Fruit fly (Drosophila melanogaster) whole organism, embryonic: Measurements from ENCODE around the gene fusl.
A peak's percentile ranks its signal among the peaks of the same experiment; 100 is the strongest.

ENCODE experiments used
- Bgb ChIP-seq: fragments of 200-800 bp; sonication (Bioruptor generic); IDR thresholded peaks from 2 replicates; pipeline ENCODE4 v1.3.6; 2022; ENCODE audit warnings: missing biosample characterization, missing genetic modification characterization; ENCODE audit not compliant: partially characterized antibody
- CG10565 ChIP-seq: fragments of 200-800 bp; sonication (Bioruptor generic); optimal IDR thresholded peaks from 3 replicates; lab custom pipeline; 2016; ENCODE audit warnings: missing biosample characterization, mild to moderate bottlenecking, missing genetic modification characterization
- CG11504 ChIP-seq: fragments of 200-800 bp; sonication (Bioruptor generic); optimal IDR thresholded peaks from 3 replicates; lab custom pipeline; 2019; ENCODE audit warnings: missing biosample characterization, mild to moderate bottlenecking, missing genetic modification characterization, moderate library complexity
- CG13123 ChIP-seq: fragments of 200-800 bp; sonication (Bioruptor generic); optimal IDR thresholded peaks from 2 replicates; lab custom pipeline; 2016; ENCODE audit warnings: missing biosample characterization, missing genetic modification characterization
- CG15073 ChIP-seq: fragments of 200-800 bp; sonication (Bioruptor generic); optimal IDR thresholded peaks from 2 replicates; lab custom pipeline; 2016; ENCODE audit warnings: missing biosample characterization, missing genetic modification characterization
- CG15696 ChIP-seq: fragments of 200-800 bp; sonication (Bioruptor generic); optimal IDR thresholded peaks from 2 replicates; lab custom pipeline; 2019; ENCODE audit warnings: missing biosample characterization, mild to moderate bottlenecking, missing genetic modification characterization, moderate library complexity
- CG1647 ChIP-seq: fragments of 200-800 bp; sonication (Bioruptor generic); optimal IDR thresholded peaks from 3 replicates; lab custom pipeline; 2016; ENCODE audit warnings: missing biosample characterization, missing genetic modification characterization
- CG16813 ChIP-seq: fragments of 200-800 bp; sonication (Bioruptor generic); IDR thresholded peaks from 3 replicates; pipeline ENCODE4 v1.3.6; 2022; ENCODE audit warnings: missing biosample characterization, missing genetic modification characterization; ENCODE audit not compliant: partially characterized antibody
- CG17359 ChIP-seq: fragments of 200-800 bp; sonication (Bioruptor generic); optimal IDR thresholded peaks from 3 replicates; lab custom pipeline; 2018; ENCODE audit warnings: missing biosample characterization, mild to moderate bottlenecking, missing genetic modification characterization, moderate library complexity
- CG2120 ChIP-seq: fragments of 200-800 bp; sonication (Bioruptor generic); optimal IDR thresholded peaks from 3 replicates; lab custom pipeline; 2016; ENCODE audit warnings: missing biosample characterization, missing genetic modification characterization
- CG2129 ChIP-seq: fragments of 200-800 bp; sonication (Bioruptor generic); IDR thresholded peaks from 2 replicates; pipeline ENCODE4 v1.3.6; 2022; ENCODE audit warnings: missing biosample characterization, missing genetic modification characterization; ENCODE audit not compliant: partially characterized antibody
- CG30431 ChIP-seq: fragments of 200-800 bp; sonication (Bioruptor generic); optimal IDR thresholded peaks from 2 replicates; lab custom pipeline; 2017; ENCODE audit warnings: missing biosample characterization, missing genetic modification characterization
- CG31224 ChIP-seq: fragments of 200-800 bp; sonication (Bioruptor generic); IDR thresholded peaks from 2 replicates; pipeline ENCODE4 v1.3.6; 2022; ENCODE audit warnings: missing biosample characterization, missing genetic modification characterization
- CG31388 ChIP-seq: fragments of 200-800 bp; sonication (Bioruptor generic); optimal IDR thresholded peaks from 2 replicates; lab custom pipeline; 2016; ENCODE audit warnings: missing biosample characterization, missing genetic modification characterization
- CG32772 ChIP-seq: fragments of 200-800 bp; sonication (Bioruptor generic); IDR thresholded peaks from 2 replicates; pipeline ENCODE4 v1.3.6; 2022; ENCODE audit warnings: missing biosample characterization, missing genetic modification characterization
- CG3407 ChIP-seq: fragments of 200-800 bp; sonication (Bioruptor generic); optimal IDR thresholded peaks from 2 replicates; lab custom pipeline; 2018; ENCODE audit warnings: missing biosample characterization, mild to moderate bottlenecking, missing genetic modification characterization
- CG3838 ChIP-seq: fragments of 200-800 bp; sonication (Bioruptor generic); optimal IDR thresholded peaks from 3 replicates; lab custom pipeline; 2016; ENCODE audit warnings: missing biosample characterization, missing genetic modification characterization
- CG4617 ChIP-seq: fragments of 200-800 bp; sonication (Bioruptor generic); optimal IDR thresholded peaks from 3 replicates; lab custom pipeline; 2016; ENCODE audit warnings: missing biosample characterization, missing genetic modification characterization, borderline replicate concordance
- CG5180 ChIP-seq: fragments of 200-800 bp; sonication (Bioruptor generic); optimal IDR thresholded peaks from 3 replicates; lab custom pipeline; 2017; ENCODE audit warnings: missing biosample characterization, missing genetic modification characterization, mild to moderate bottlenecking, moderate library complexity, missing genetic modification reagents
- CG5953 ChIP-seq: fragments of 200-800 bp; sonication (Bioruptor generic); IDR thresholded peaks from 2 replicates; pipeline ENCODE4 v1.3.6; 2022; ENCODE audit warnings: missing biosample characterization, missing genetic modification characterization
- CG7786 ChIP-seq: fragments of 200-800 bp; sonication (Bioruptor generic); optimal IDR thresholded peaks from 2 replicates; lab custom pipeline; 2016; ENCODE audit warnings: missing biosample characterization, missing genetic modification characterization
- CG7987 ChIP-seq: fragments of 200-800 bp; sonication (Bioruptor generic); optimal IDR thresholded peaks from 2 replicates; lab custom pipeline; 2018; ENCODE audit warnings: missing biosample characterization, mild to moderate bottlenecking, missing genetic modification characterization, moderate library complexity
- CG9797 ChIP-seq: fragments of 200-800 bp; sonication (Bioruptor generic); optimal IDR thresholded peaks from 3 replicates; lab custom pipeline; 2018; ENCODE audit warnings: missing biosample characterization, mild to moderate bottlenecking, missing genetic modification characterization
- Dip2 ChIP-seq: fragments of 200-800 bp; sonication (Bioruptor generic); IDR thresholded peaks from 2 replicates; pipeline ENCODE4 v1.3.6; 2022; ENCODE audit warnings: missing biosample characterization, missing genetic modification characterization
- Dip3 ChIP-seq: fragments of 200-800 bp; sonication (Bioruptor generic); optimal IDR thresholded peaks from 3 replicates; lab custom pipeline; 2016; ENCODE audit warnings: missing biosample characterization, missing genetic modification characterization
- Hmr ChIP-seq: fragments of 200-800 bp; sonication (Bioruptor generic); optimal IDR thresholded peaks from 3 replicates; lab custom pipeline; 2017; ENCODE audit warnings: mild to moderate bottlenecking, missing biosample characterization, missing genetic modification reagents, missing genetic modification characterization
- Lhr ChIP-seq: fragments of 200-800 bp; sonication (Bioruptor generic); optimal IDR thresholded peaks from 3 replicates; lab custom pipeline; 2017; ENCODE audit warnings: mild to moderate bottlenecking, missing biosample characterization, missing genetic modification reagents, missing genetic modification characterization
- MTF-1 ChIP-seq: fragments of 200-800 bp; sonication (Bioruptor generic); optimal IDR thresholded peaks from 2 replicates; lab custom pipeline; 2018; ENCODE audit warnings: missing biosample characterization, mild to moderate bottlenecking, missing genetic modification characterization, borderline replicate concordance
- Myb ChIP-seq: fragments of 200-800 bp; sonication (Bioruptor generic); optimal IDR thresholded peaks from 2 replicates; lab custom pipeline; 2016; ENCODE audit warnings: missing biosample characterization, missing genetic modification characterization
- NC2α ChIP-seq: fragments of 200-800 bp; sonication (Bioruptor generic); optimal IDR thresholded peaks from 2 replicates; lab custom pipeline; 2016; ENCODE audit warnings: missing biosample characterization, missing genetic modification characterization
- Rfx ChIP-seq: fragments of 200-800 bp; sonication (Bioruptor generic); IDR thresholded peaks from 2 replicates; pipeline ENCODE4 v1.3.6; 2022; ENCODE audit warnings: missing biosample characterization, missing genetic modification characterization
- al ChIP-seq: fragments of 200-800 bp; sonication (Bioruptor generic); IDR thresholded peaks from 2 replicates; pipeline ENCODE4 v1.3.6; 2022; ENCODE audit warnings: missing biosample characterization, missing genetic modification characterization
- chif ChIP-seq, 2 experiments: fragments of 200-800 bp; sonication (Bioruptor generic); optimal IDR thresholded peaks; 3 replicates each; lab custom pipeline; 2016; ENCODE audit warnings: missing biosample characterization in 2 of 2, missing genetic modification characterization in 2 of 2
- chinmo ChIP-seq: fragments of 200-800 bp; sonication (Bioruptor generic); IDR thresholded peaks from 4 replicates; pipeline ENCODE4 v1.3.6; 2022; ENCODE audit warnings: missing biosample characterization, missing genetic modification characterization; ENCODE audit not compliant: partially characterized antibody
- corto ChIP-seq: fragments of 200-800 bp; sonication (Bioruptor generic); optimal IDR thresholded peaks from 2 replicates; lab custom pipeline; 2016; ENCODE audit warnings: missing biosample characterization, mild to moderate bottlenecking, missing genetic modification characterization, moderate library complexity
- dati ChIP-seq: fragments of 200-800 bp; sonication (Bioruptor generic); IDR thresholded peaks from 2 replicates; pipeline ENCODE4 v1.3.6; 2022; ENCODE audit warnings: missing biosample characterization, missing genetic modification characterization
- dm ChIP-seq: fragments of 200-800 bp; sonication (Bioruptor generic); optimal IDR thresholded peaks from 3 replicates; lab custom pipeline; 2016; ENCODE audit warnings: missing biosample characterization, missing genetic modification characterization
- hbn ChIP-seq: fragments of 200-800 bp; sonication (Bioruptor generic); IDR thresholded peaks from 2 replicates; pipeline ENCODE4 v1.3.6; 2022; ENCODE audit warnings: missing biosample characterization, missing genetic modification characterization; ENCODE audit not compliant: partially characterized antibody
- jigr1 ChIP-seq: fragments of 200-800 bp; sonication (Bioruptor generic); IDR thresholded peaks from 3 replicates; pipeline ENCODE4 v1.3.6; 2022; ENCODE audit warnings: missing biosample characterization, missing genetic modification characterization
- lab ChIP-seq: fragments of 200-800 bp; sonication (Bioruptor generic); optimal IDR thresholded peaks from 3 replicates; lab custom pipeline; 2017; ENCODE audit warnings: missing biosample characterization, missing genetic modification characterization, mild to moderate bottlenecking, moderate library complexity, missing genetic modification reagents
- org-1 ChIP-seq: fragments of 200-800 bp; sonication (Bioruptor generic); optimal IDR thresholded peaks from 2 replicates; lab custom pipeline; 2017; ENCODE audit warnings: missing biosample characterization, missing genetic modification characterization
- ro ChIP-seq: fragments of 200-800 bp; sonication (Bioruptor generic); IDR thresholded peaks from 2 replicates; pipeline ENCODE4 v1.3.6; 2022; ENCODE audit warnings: missing biosample characterization, missing genetic modification characterization
- sd ChIP-seq: fragments of 200-800 bp; sonication (Bioruptor generic); optimal IDR thresholded peaks from 3 replicates; lab custom pipeline; 2018; ENCODE audit warnings: missing biosample characterization, mild to moderate bottlenecking, missing genetic modification characterization, moderate library complexity
- so ChIP-seq: fragments of 200-800 bp; sonication (Bioruptor generic); IDR thresholded peaks from 3 replicates; pipeline ENCODE4 v1.3.6; 2022; ENCODE audit warnings: missing biosample characterization, missing genetic modification characterization
- sr ChIP-seq: fragments of 200-800 bp; sonication (Bioruptor generic); IDR thresholded peaks from 3 replicates; pipeline ENCODE4 v1.3.6; 2022; ENCODE audit warnings: missing biosample characterization, missing genetic modification characterization
- stwl ChIP-seq: fragments of 200-800 bp; sonication (Bioruptor generic); optimal IDR thresholded peaks from 3 replicates; lab custom pipeline; 2018; ENCODE audit warnings: missing biosample characterization, mild to moderate bottlenecking, missing genetic modification characterization, moderate library complexity
- ttk ChIP-seq: fragments of 200-800 bp; sonication (Bioruptor generic); IDR thresholded peaks from 2 replicates; pipeline ENCODE4 v2.1.2; 2022; ENCODE audit warnings: missing biosample characterization, missing genetic modification characterization
- zen2 ChIP-seq: fragments of 200-800 bp; sonication (Bioruptor generic); IDR thresholded peaks from 3 replicates; pipeline ENCODE4 v1.3.6; 2022; ENCODE audit warnings: missing biosample characterization, missing genetic modification characterization; ENCODE audit not compliant: partially characterized antibody

Gene fusl

dm6 chr2L:5326414-5327265, 11.2 kb downstream of the fusl start, which contains the start of the genes Ncoa6 and cype (continued):
- TF ChIP-seq Lhr (GFP tag; lab: Kevin White, UChicago): peak; percentile 41
- no peak for TF ChIP-seq CG3407 (GFP tag; lab: Kevin White, UChicago)
- TF ChIP-seq Myb (GFP tag; lab: Kevin White, UChicago): no peak
- no peak for TF ChIP-seq corto
- no peak for TF ChIP-seq CG1647 (GFP tag; lab: Kevin White, UChicago)
- no peak for TF ChIP-seq CG5953
- no peak for TF ChIP-seq CG31224 (GFP tag; lab: Robert Waterston, UW)
- TF ChIP-seq zen2: peak; percentile 86
- peak; percentile 43; the same call in 1 of the 2 replicates for TF ChIP-seq al
- TF ChIP-seq ttk (GFP tag; lab: Robert Waterston, UW): peak; percentile 41
- peak; percentile 64 for TF ChIP-seq Hmr
- no peak for TF ChIP-seq dati (GFP tag; lab: Robert Waterston, UW)
- TF ChIP-seq sr (GFP tag; lab: Robert Waterston, UW): no peak
- TF ChIP-seq chinmo (GFP tag; lab: Robert Waterston, UW): 0 out of 4 replicates have a peak, but pooled peaks have one; percentile 53
- no peak for TF ChIP-seq chif (GFP tag; optimal IDR thresholded peaks at IDR 0.05; lab: Kevin White, UChicago)
- TF ChIP-seq CG13123 (GFP tag; lab: Kevin White, UChicago): no peak
- peak; percentile 16 for TF ChIP-seq CG30431 (GFP tag; lab: Kevin White, UChicago)
- peak; percentile 51 for TF ChIP-seq CG15696
- peak; percentile 71 for TF ChIP-seq CG9797 (GFP tag; lab: Kevin White, UChicago)
- TF ChIP-seq CG16813 (GFP tag; lab: Robert Waterston, UW): peak; percentile 81
- no peak for TF ChIP-seq ro (GFP tag; lab: Robert Waterston, UW)
- peak; percentile 41 for TF ChIP-seq CG2120 (GFP tag; lab: Kevin White, UChicago)
- TF ChIP-seq stwl: peak; percentile 38
- peak; percentile 69 for TF ChIP-seq CG11504 (tag; lab: Kevin White, UChicago)
- TF ChIP-seq MTF-1 (GFP tag; lab: Kevin White, UChicago): peak; percentile 4
- peak; percentile 2 for TF ChIP-seq CG4617 (GFP tag; lab: Kevin White, UChicago)
- peak; percentile 60 for TF ChIP-seq lab (GFP tag; lab: Kevin White, UChicago)
- TF ChIP-seq Dip3 (GFP tag; lab: Kevin White, UChicago): no peak
- no peak for TF ChIP-seq dm (GFP tag; lab: Kevin White, UChicago)
- TF ChIP-seq CG7786 (GFP tag; lab: Kevin White, UChicago): no peak
- TF ChIP-seq Dip2 (GFP tag; lab: Robert Waterston, UW): no peak
- TF ChIP-seq sd (tag; lab: Kevin White, UChicago): peak; percentile 93
- TF ChIP-seq org-1 (GFP tag; lab: Kevin White, UChicago): no peak
- TF ChIP-seq CG15073 (GFP tag; lab: Kevin White, UChicago): no peak
- peak; percentile 45 for TF ChIP-seq CG17359 (tag; lab: Kevin White, UChicago)
- no peak for TF ChIP-seq NC2α (GFP tag; lab: Kevin White, UChicago)
- TF ChIP-seq CG5180: no peak
- TF ChIP-seq CG7987 (GFP tag; lab: Kevin White, UChicago): peak; percentile 28
- TF ChIP-seq Rfx: peak; percentile 75
- no peak for TF ChIP-seq so (GFP tag; lab: Robert Waterston, UW)
- no peak for TF ChIP-seq CG10565 (GFP tag; lab: Kevin White, UChicago)
- TF ChIP-seq hbn (GFP tag; lab: Robert Waterston, UW): peak; percentile 69
- TF ChIP-seq CG31388 (GFP tag; lab: Kevin White, UChicago): no peak
- TF ChIP-seq CG3838 (GFP tag; lab: Kevin White, UChicago): no peak
- TF ChIP-seq CG32772 (GFP tag; lab: Robert Waterston, UW): peak; percentile 38; the same call in 1 of the 2 replicates
- TF ChIP-seq Bgb (GFP tag; lab: Robert Waterston, UW): peak; percentile 84
- peak; percentile 58 for TF ChIP-seq CG2129 (GFP tag; lab: Robert Waterston, UW)
- TF ChIP-seq jigr1: 0 out of 3 replicates have a peak, but pooled peaks have one; percentile 31
